Fruit fly (Drosophila melanogaster): ENCODE results near the gene CG6299.

CG6299 gene

dm6 chrX:15486682-15487081, 24.2 kb downstream of the CG6299 start, which contains the start of gene Gmap (continued):
- peak; percentile 71 for TF ChIP-seq MBD-R2 (GFP tag; IDR thresholded peaks at IDR 0.05)
- TF ChIP-seq yki (optimal IDR thresholded peaks at IDR 0.05) = no peak
- TF ChIP-seq Myb (GFP tag; optimal IDR thresholded peaks at IDR 0.05) = peak; percentile 2
- TF ChIP-seq cato (GFP tag; optimal IDR thresholded peaks at IDR 0.05; ENCODE audit: borderline replicate concordance) = no peak
- peak; percentile 80; the same call in 2 of the 3 replicates for TF ChIP-seq Opbp (GFP tag; IDR thresholded peaks at IDR 0.05; ENCODE audit: partially characterized antibody)
- TF ChIP-seq Med (GFP tag) = peak; percentile 42
- peak; percentile 91 for TF ChIP-seq bbx (GFP tag; IDR thresholded peaks at IDR 0.05; ENCODE audit: partially characterized antibody)
- TF ChIP-seq unc-4 (GFP tag; IDR thresholded peaks at IDR 0.05; ENCODE audit: partially characterized antibody) = peak; percentile 71
- peak; percentile 93 for TF ChIP-seq CG7963 (GFP tag; IDR thresholded peaks at IDR 0.05; ENCODE audit: partially characterized antibody)
- no peak for TF ChIP-seq lmd (GFP tag; IDR thresholded peaks at IDR 0.05)
- TF ChIP-seq crp (GFP tag; optimal IDR thresholded peaks at IDR 0.05) = peak in 1 of 2 experiments; percentile 84
- no peak for TF ChIP-seq aop (GFP tag; IDR thresholded peaks at IDR 0.05)
- peak; percentile 4 for TF ChIP-seq MESR4 (GFP tag; optimal IDR thresholded peaks at IDR 0.05)
- no peak for TF ChIP-seq kay (GFP tag; optimal IDR thresholded peaks at IDR 0.05)
- peak; percentile 9 for TF ChIP-seq CG8924 (tag; optimal IDR thresholded peaks at IDR 0.05)
- TF ChIP-seq ato (GFP tag; IDR thresholded peaks at IDR 0.05; ENCODE audit: partially characterized antibody) = peak; percentile 90
- peak; percentile 17 for TF ChIP-seq trem (tag; optimal IDR thresholded peaks at IDR 0.05)
- peak; percentile 54 for TF ChIP-seq stwl (tag; optimal IDR thresholded peaks at IDR 0.05)
- peak; percentile 96 for TF ChIP-seq nerfin-2 (GFP tag; IDR thresholded peaks at IDR 0.05; ENCODE audit: partially characterized antibody)
- peak; percentile 85 for TF ChIP-seq Dp (GFP tag; optimal IDR thresholded peaks at IDR 0.05)
- TF ChIP-seq CG14860 (GFP tag; IDR thresholded peaks at IDR 0.05; ENCODE audit: partially characterized antibody) = peak; percentile 87
- no peak for TF ChIP-seq CG32772 (GFP tag; IDR thresholded peaks at IDR 0.05)
- TF ChIP-seq Adf1 (GFP tag; IDR thresholded peaks at IDR 0.05) = 0 out of 2 replicates have a peak, but pooled peaks have one; percentile 8
- TF ChIP-seq btn (GFP tag; optimal IDR thresholded peaks at IDR 0.05) = no peak
- TF ChIP-seq CG7786 (GFP tag; optimal IDR thresholded peaks at IDR 0.05) = no peak
- TF ChIP-seq mld (GFP tag; IDR thresholded peaks at IDR 0.05; ENCODE audit: partially characterized antibody) = peak; percentile 88
- TF ChIP-seq CG2712 (tag; optimal IDR thresholded peaks at IDR 0.05) = peak; percentile 3
- TF ChIP-seq CG13624 (GFP tag; optimal IDR thresholded peaks at IDR 0.05) = no peak
- TF ChIP-seq knrl (GFP tag; IDR thresholded peaks at IDR 0.05; ENCODE audit: partially characterized antibody) = peak; percentile 64
- TF ChIP-seq Gsc (GFP tag; IDR thresholded peaks at IDR 0.05) = no peak
- peak; percentile 82 for TF ChIP-seq vnd (GFP tag; IDR thresholded peaks at IDR 0.05; ENCODE audit: partially characterized antibody)
- peak; percentile 80 for TF ChIP-seq sna (GFP tag; IDR thresholded peaks at IDR 0.05; ENCODE audit: partially characterized antibody)
- peak; percentile 96 for TF ChIP-seq HLH4C (GFP tag; IDR thresholded peaks at IDR 0.05; ENCODE audit: partially characterized antibody)
- TF ChIP-seq zen2 (GFP tag; IDR thresholded peaks at IDR 0.05; ENCODE audit: partially characterized antibody) = peak; percentile 78
- peak; percentile 80 for TF ChIP-seq Scr (GFP tag; IDR thresholded peaks at IDR 0.05; ENCODE audit: partially characterized antibody)
- peak; percentile 60 for TF ChIP-seq pzg (GFP tag; optimal IDR thresholded peaks at IDR 0.05)
- peak; percentile 96 for TF ChIP-seq tna (GFP tag; IDR thresholded peaks at IDR 0.05; ENCODE audit: partially characterized antibody)

DNA sequence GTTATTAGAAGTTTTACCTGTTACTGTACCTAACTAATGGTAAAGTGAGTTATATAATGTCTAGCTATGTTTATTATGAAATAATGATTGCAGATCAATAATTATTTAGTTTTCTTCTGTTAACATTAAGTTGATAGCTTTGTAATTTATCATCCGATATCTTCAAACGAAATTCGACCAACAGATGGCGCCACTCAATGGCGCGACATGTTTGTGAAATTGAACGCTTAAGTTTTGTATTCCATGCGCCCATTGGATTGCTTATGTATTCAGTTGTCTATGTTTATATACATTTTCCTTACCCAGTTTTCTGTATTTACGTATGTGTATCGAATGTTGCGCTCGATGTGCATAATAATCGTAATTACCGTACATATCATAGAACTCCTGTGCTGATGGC, 28.0 kb downstream of the CG6299 start:
- TF ChIP-seq Asciz (GFP tag; optimal IDR thresholded peaks at IDR 0.05) = peak; percentile 2
- TF ChIP-seq Dp (GFP tag; optimal IDR thresholded peaks at IDR 0.05) = peak; percentile 8
- no peak for TF ChIP-seq HmgD (GFP tag; optimal IDR thresholded peaks at IDR 0.05)
- peak; percentile 82 for TF ChIP-seq Dip2 (GFP tag; IDR thresholded peaks at IDR 0.05)
- TF ChIP-seq CG1602 (GFP tag; optimal IDR thresholded peaks at IDR 0.05) = no peak
- no peak for TF ChIP-seq CG31441 (GFP tag; IDR thresholded peaks at IDR 0.05)
- TF ChIP-seq Gug (GFP tag; IDR thresholded peaks at IDR 0.05) = no peak
- TF ChIP-seq fd3F (GFP tag; optimal IDR thresholded peaks at IDR 0.05) = no peak
- peak; percentile 17 for TF ChIP-seq stwl (tag; optimal IDR thresholded peaks at IDR 0.05)
- peak; percentile 14; the same call in 1 of the 2 replicates for TF ChIP-seq vvl (GFP tag; IDR thresholded peaks at IDR 0.05)
- peak; percentile 57 for TF ChIP-seq CG11504 (tag; optimal IDR thresholded peaks at IDR 0.05)
- TF ChIP-seq cad (GFP tag; optimal IDR thresholded peaks at IDR 0.05) = no peak
- TF ChIP-seq Max (GFP tag; optimal IDR thresholded peaks at IDR 0.05) = no peak
- TF ChIP-seq ATbp (GFP tag; optimal IDR thresholded peaks at IDR 0.05) = peak; percentile 11
- TF ChIP-seq fd64A (GFP tag; optimal IDR thresholded peaks at IDR 0.05) = peak; percentile 8
- no peak for TF ChIP-seq Bdp1 (GFP tag; optimal IDR thresholded peaks at IDR 0.05)
